Fruit fly (Drosophila melanogaster) whole organism, embryonic: ENCODE measurements around the gene defl.

Experiments used
- BtbVII ChIP-seq: fragments of 200-800 bp; sonication (Bioruptor generic); optimal IDR thresholded peaks from 3 replicates; lab custom pipeline; 2017; ENCODE audit warnings: missing biosample characterization, mild to moderate bottlenecking, missing genetic modification characterization
- Bteb2 ChIP-seq: fragments of 200-800 bp; sonication (Bioruptor generic); optimal IDR thresholded peaks from 2 replicates; lab custom pipeline; 2016; ENCODE audit warnings: missing biosample characterization, missing genetic modification characterization
- CG10431 ChIP-seq: fragments of 200-800 bp; sonication (Bioruptor generic); optimal IDR thresholded peaks from 3 replicates; lab custom pipeline; 2018; ENCODE audit warnings: missing biosample characterization, mild to moderate bottlenecking, missing genetic modification characterization
- CG12299 ChIP-seq: fragments of 200-800 bp; sonication (Bioruptor generic); optimal IDR thresholded peaks from 2 replicates; lab custom pipeline; 2018; ENCODE audit warnings: missing biosample characterization, mild to moderate bottlenecking, missing genetic modification characterization
- CG1603 ChIP-seq: fragments of 200-800 bp; sonication (Bioruptor generic); optimal IDR thresholded peaks from 2 replicates; lab custom pipeline; 2019; ENCODE audit warnings: missing biosample characterization, mild to moderate bottlenecking, missing genetic modification characterization, moderate library complexity
- CG16779 ChIP-seq: fragments of 200-800 bp; sonication (Bioruptor generic); IDR thresholded peaks from 2 replicates; pipeline ENCODE4 v1.3.6; 2022; ENCODE audit warnings: missing biosample characterization, missing genetic modification characterization
- CG17912 ChIP-seq: fragments of 200-800 bp; sonication (Bioruptor generic); optimal IDR thresholded peaks from 2 replicates; lab custom pipeline; 2018; ENCODE audit warnings: missing biosample characterization, mild to moderate bottlenecking, missing genetic modification characterization
- CG2678 ChIP-seq: fragments of 200-800 bp; sonication (Bioruptor generic); optimal IDR thresholded peaks from 3 replicates; lab custom pipeline; 2019; ENCODE audit warnings: missing biosample characterization, mild to moderate bottlenecking, missing genetic modification characterization, moderate library complexity
- CG31388 ChIP-seq: fragments of 200-800 bp; sonication (Bioruptor generic); optimal IDR thresholded peaks from 2 replicates; lab custom pipeline; 2016; ENCODE audit warnings: missing biosample characterization, missing genetic modification characterization
- CG3847 ChIP-seq: fragments of 200-800 bp; sonication (Bioruptor generic); IDR thresholded peaks from 2 replicates; pipeline ENCODE4 v1.3.6; 2022; ENCODE audit warnings: missing biosample characterization, missing genetic modification characterization
- CG4282 ChIP-seq: fragments of 200-800 bp; sonication (Bioruptor generic); optimal IDR thresholded peaks from 2 replicates; lab custom pipeline; 2016; ENCODE audit warnings: missing biosample characterization, missing genetic modification characterization
- CG4360 ChIP-seq: fragments of 200-800 bp; sonication (Bioruptor generic); IDR thresholded peaks from 2 replicates; pipeline ENCODE4 v1.3.6; 2022; ENCODE audit warnings: missing biosample characterization, missing genetic modification characterization
- CG5245 ChIP-seq: fragments of 200-800 bp; sonication (Bioruptor generic); optimal IDR thresholded peaks from 3 replicates; lab custom pipeline; 2016; ENCODE audit warnings: missing biosample characterization, missing genetic modification characterization
- CG6175 ChIP-seq: fragments of 200-800 bp; sonication (Bioruptor generic); IDR thresholded peaks from 3 replicates; pipeline ENCODE4 v1.3.6; 2022; ENCODE audit warnings: missing biosample characterization, missing genetic modification characterization
- CG8765 ChIP-seq: fragments of 200-800 bp; sonication (Bioruptor generic); IDR thresholded peaks from 2 replicates; pipeline ENCODE4 v1.3.6; 2022; ENCODE audit warnings: missing biosample characterization, missing genetic modification characterization
- CG9727 ChIP-seq: fragments of 200-800 bp; sonication (Bioruptor generic); optimal IDR thresholded peaks from 3 replicates; lab custom pipeline; 2017; ENCODE audit warnings: missing biosample characterization, mild to moderate bottlenecking, missing genetic modification characterization
- CG9817 ChIP-seq: fragments of 200-800 bp; sonication (Bioruptor generic); optimal IDR thresholded peaks from 2 replicates; lab custom pipeline; 2018; ENCODE audit warnings: missing biosample characterization, mild to moderate bottlenecking, missing genetic modification characterization, moderate library complexity
- Doc2 ChIP-seq: fragments of 200-800 bp; sonication (Bioruptor generic); IDR thresholded peaks from 2 replicates; pipeline ENCODE4 v1.3.6; 2022; ENCODE audit warnings: missing biosample characterization, missing genetic modification characterization
- Fer1 ChIP-seq: fragments of 200-800 bp; sonication (Bioruptor generic); optimal IDR thresholded peaks from 2 replicates; lab custom pipeline; 2017; ENCODE audit warnings: missing biosample characterization, mild to moderate bottlenecking, missing genetic modification characterization
- Hand ChIP-seq: fragments of 200-800 bp; sonication (Bioruptor generic); optimal IDR thresholded peaks from 2 replicates; lab custom pipeline; 2017; ENCODE audit warnings: mild to moderate bottlenecking, missing biosample characterization, missing genetic modification reagents, missing genetic modification characterization
- Med ChIP-seq: fragments of 200-800 bp; sonication (Bioruptor generic); peaks from one replicate; lab custom pipeline; 2016; ENCODE audit warnings: missing biosample characterization, missing genetic modification characterization, mild to moderate bottlenecking, inconsistent platforms, moderate library complexity
- Ravus ChIP-seq: fragments of 200-800 bp; sonication (Bioruptor generic); IDR thresholded peaks from 2 replicates; pipeline ENCODE4 v1.3.6; 2022; ENCODE audit warnings: missing biosample characterization, missing genetic modification characterization
- Rx ChIP-seq: fragments of 200-800 bp; sonication (Bioruptor generic); IDR thresholded peaks from 2 replicates; pipeline ENCODE4 v1.3.6; 2022; ENCODE audit warnings: missing biosample characterization, missing genetic modification characterization
- Taf1 ChIP-seq: fragments of 200-800 bp; sonication (Bioruptor generic); IDR thresholded peaks from 2 replicates; pipeline ENCODE4 v1.3.6; 2022; ENCODE audit warnings: missing biosample characterization, missing genetic modification characterization
- Tbp ChIP-seq: fragments of >200 bp; optimal IDR thresholded peaks from 2 replicates; lab custom pipeline; 2018; ENCODE audit warnings: missing biosample characterization, missing genetic modification characterization
- Trl ChIP-seq, 3 experiments: fragments of >200 bp in 2 of 3; fragments of 200-800 bp in 1 of 3; sonication (Bioruptor generic) in 1 of 3; optimal IDR thresholded peaks; 2 replicates in 1 of 3; 3 replicates in 2 of 3; lab custom pipeline; 2016 to 2017; ENCODE audit warnings: missing biosample characterization in 1 of 3, missing genetic modification characterization in 1 of 3
- ab ChIP-seq: fragments of 200-800 bp; sonication (Bioruptor generic); optimal IDR thresholded peaks from 2 replicates; lab custom pipeline; 2016; ENCODE audit warnings: missing biosample characterization, missing genetic modification characterization
- ase ChIP-seq: fragments of 200-800 bp; sonication (Bioruptor generic); IDR thresholded peaks from 3 replicates; pipeline ENCODE4 v1.3.6; 2022; ENCODE audit warnings: missing biosample characterization, missing genetic modification characterization
- bsh ChIP-seq, 2 experiments: fragments of 200-800 bp; sonication (Bioruptor generic); optimal IDR thresholded peaks; 2 replicates each; lab custom pipeline; 2017 to 2018; ENCODE audit warnings: mild to moderate bottlenecking in 2 of 2, missing biosample characterization in 2 of 2, missing genetic modification characterization in 2 of 2, moderate library complexity in 1 of 2
- btn ChIP-seq: fragments of 200-800 bp; sonication (Bioruptor generic); optimal IDR thresholded peaks from 2 replicates; lab custom pipeline; 2016; ENCODE audit warnings: missing biosample characterization, missing genetic modification characterization
- crp ChIP-seq, 2 experiments: fragments of 200-800 bp; sonication (Bioruptor generic); optimal IDR thresholded peaks; 2 replicates in 1 of 2; 3 replicates in 1 of 2; lab custom pipeline; 2017; ENCODE audit warnings: missing biosample characterization in 2 of 2, missing genetic modification characterization in 2 of 2, mild to moderate bottlenecking in 1 of 2, moderate library complexity in 1 of 2
- emc ChIP-seq: fragments of 200-800 bp; sonication (Bioruptor generic); optimal IDR thresholded peaks from 2 replicates; lab custom pipeline; 2016; ENCODE audit warnings: missing biosample characterization, missing genetic modification characterization
- eve ChIP-seq, 2 experiments: fragments of >200 bp; optimal IDR thresholded peaks; 2 replicates each; lab custom pipeline; 2017; ENCODE audit warnings: missing biosample characterization in 2 of 2, missing genetic modification characterization in 2 of 2
- gcm2 ChIP-seq: fragments of 200-800 bp; sonication (Bioruptor generic); optimal IDR thresholded peaks from 2 replicates; lab custom pipeline; 2016; ENCODE audit warnings: missing biosample characterization, missing genetic modification characterization
- gem ChIP-seq: fragments of 200-800 bp; sonication (Bioruptor generic); optimal IDR thresholded peaks from 2 replicates; lab custom pipeline; 2019; ENCODE audit warnings: missing biosample characterization, mild to moderate bottlenecking, missing genetic modification characterization, moderate library complexity
- grn ChIP-seq: fragments of 200-800 bp; sonication (Bioruptor generic); optimal IDR thresholded peaks from 3 replicates; lab custom pipeline; 2017; ENCODE audit warnings: missing biosample characterization, missing genetic modification characterization
- jigr1 ChIP-seq: fragments of 200-800 bp; sonication (Bioruptor generic); IDR thresholded peaks from 3 replicates; pipeline ENCODE4 v1.3.6; 2022; ENCODE audit warnings: missing biosample characterization, missing genetic modification characterization
- knrl ChIP-seq: fragments of 200-800 bp; sonication (Bioruptor generic); IDR thresholded peaks from 3 replicates; pipeline ENCODE4 v1.3.6; 2022; ENCODE audit warnings: missing biosample characterization, missing genetic modification characterization; ENCODE audit not compliant: partially characterized antibody
- lmd ChIP-seq: fragments of 200-800 bp; sonication (Bioruptor generic); IDR thresholded peaks from 2 replicates; pipeline ENCODE4 v1.3.6; 2022; ENCODE audit warnings: missing biosample characterization, missing genetic modification characterization
- lov ChIP-seq, 2 experiments: fragments of 200-800 bp in 1 of 2; fragments of >200 bp in 1 of 2; sonication (Bioruptor generic) in 1 of 2; IDR thresholded peaks in 1 of 2; optimal IDR thresholded peaks in 1 of 2; 2 replicates in 1 of 2; 3 replicates in 1 of 2; pipeline versions ENCODE4 v1.3.6 to Lab custom; 2017 to 2022; ENCODE audit warnings: missing biosample characterization in 1 of 2, missing genetic modification characterization in 1 of 2
- mam ChIP-seq: fragments of 200-800 bp; sonication (Bioruptor generic); optimal IDR thresholded peaks from 3 replicates; lab custom pipeline; 2016; ENCODE audit warnings: missing biosample characterization, missing genetic modification characterization
- mirr ChIP-seq: fragments of 200-800 bp; sonication (Bioruptor generic); optimal IDR thresholded peaks from 3 replicates; lab custom pipeline; 2018; ENCODE audit warnings: missing biosample characterization, mild to moderate bottlenecking, missing genetic modification characterization
- nau ChIP-seq: fragments of 200-800 bp; sonication (Bioruptor generic); optimal IDR thresholded peaks from 3 replicates; lab custom pipeline; 2017; ENCODE audit warnings: missing biosample characterization, mild to moderate bottlenecking, missing genetic modification characterization, missing genetic modification reagents
- nerfin-2 ChIP-seq: fragments of 200-800 bp; sonication (Bioruptor generic); IDR thresholded peaks from 2 replicates; pipeline ENCODE4 v1.3.6; 2022; ENCODE audit warnings: missing biosample characterization, missing genetic modification characterization; ENCODE audit not compliant: partially characterized antibody
- nom ChIP-seq: fragments of 200-800 bp; sonication (Bioruptor generic); optimal IDR thresholded peaks from 2 replicates; lab custom pipeline; 2017; ENCODE audit warnings: missing biosample characterization, missing genetic modification characterization, mild to moderate bottlenecking, moderate library complexity, missing genetic modification reagents
- p53 ChIP-seq: fragments of 200-800 bp; sonication (Bioruptor generic); optimal IDR thresholded peaks from 2 replicates; lab custom pipeline; 2016; ENCODE audit warnings: missing biosample characterization, missing genetic modification characterization
- phol ChIP-seq: fragments of 200-800 bp; sonication (Bioruptor generic); optimal IDR thresholded peaks from 3 replicates; lab custom pipeline; 2018; ENCODE audit warnings: missing biosample characterization, mild to moderate bottlenecking, missing genetic modification characterization, moderate library complexity
- pum ChIP-seq: fragments of 200-800 bp; sonication (Bioruptor generic); optimal IDR thresholded peaks from 2 replicates; lab custom pipeline; 2016; ENCODE audit warnings: missing biosample characterization, missing genetic modification characterization
- sug ChIP-seq: fragments of 200-800 bp; optimal IDR thresholded peaks from 2 replicates; lab custom pipeline; 2019; ENCODE audit warnings: missing biosample characterization, mild to moderate bottlenecking, missing genetic modification characterization, moderate library complexity
- tgo ChIP-seq: fragments of 200-800 bp; sonication (Bioruptor generic); IDR thresholded peaks from 3 replicates; pipeline ENCODE4 v1.3.6; 2022; ENCODE audit warnings: missing biosample characterization, missing genetic modification characterization
- tio ChIP-seq: fragments of 200-800 bp; sonication (Bioruptor generic); optimal IDR thresholded peaks from 2 replicates; lab custom pipeline; 2017; ENCODE audit warnings: missing biosample characterization, missing genetic modification characterization, inconsistent platforms
- zen ChIP-seq: fragments of 200-800 bp; sonication (Bioruptor generic); optimal IDR thresholded peaks from 3 replicates; lab custom pipeline; 2018; ENCODE audit warnings: missing biosample characterization, mild to moderate bottlenecking, missing genetic modification characterization, moderate library complexity

defl gene

DNA sequence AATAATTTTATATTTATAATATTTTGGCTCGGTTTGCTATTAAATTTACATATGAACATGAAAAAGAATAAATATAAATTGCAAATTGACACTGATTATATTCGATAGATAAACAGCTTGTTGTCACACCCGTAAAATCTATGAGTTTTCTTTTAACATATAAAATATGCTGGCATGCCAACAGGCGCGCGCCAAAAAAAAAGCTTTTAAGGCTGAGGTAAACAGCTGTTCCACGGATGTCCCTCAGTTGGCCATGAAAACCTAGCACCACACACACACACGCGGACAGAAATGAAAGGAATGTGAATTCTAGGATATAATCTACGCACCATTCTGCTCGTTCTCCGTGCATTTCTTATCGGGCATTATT lies 28.4 kb upstream of the defl start (continued):
- TF ChIP-seq CG10431 (GFP tag; lab: Kevin White, UChicago), result no peak
- TF ChIP-seq Fer1, result no peak
- no peak for TF ChIP-seq CG31388 (GFP tag; lab: Kevin White, UChicago)
- no peak for TF ChIP-seq Ravus (GFP tag; lab: Robert Waterston, UW)
- TF ChIP-seq Taf1 (GFP tag; lab: Robert Waterston, UW), result no peak
- TF ChIP-seq crp (GFP tag; optimal IDR thresholded peaks at IDR 0.05; lab: Kevin White, UChicago), result peak in 1 of 2 experiments; percentile 58
- TF ChIP-seq p53 (GFP tag; lab: Kevin White, UChicago), result no peak
- TF ChIP-seq jigr1 (GFP tag; lab: Robert Waterston, UW), result no peak
- no peak for TF ChIP-seq CG8765 (GFP tag; lab: Robert Waterston, UW)
- TF ChIP-seq bsh (GFP tag; optimal IDR thresholded peaks at IDR 0.05; lab: Kevin White, UChicago), result no peak
- no peak for TF ChIP-seq phol (tag; lab: Kevin White, UChicago)
- TF ChIP-seq Med (GFP tag; lab: Kevin White, UChicago), result peak; percentile 25
- no peak for TF ChIP-seq CG1603 (tag; lab: Kevin White, UChicago)
- TF ChIP-seq sug (tag; lab: Kevin White, UChicago), result no peak
- TF ChIP-seq Trl (optimal IDR thresholded peaks at IDR 0.05; lab: Kevin White, UChicago), result no peak
- TF ChIP-seq Trl (GFP tag; optimal IDR thresholded peaks at IDR 0.05; lab: Kevin White, UChicago), result no peak
- no peak for TF ChIP-seq emc (GFP tag; lab: Kevin White, UChicago)
- TF ChIP-seq Bteb2 (GFP tag; lab: Kevin White, UChicago), result no peak
- TF ChIP-seq CG17912, result no peak
- no peak for TF ChIP-seq ase (GFP tag; lab: Robert Waterston, UW)
- no peak for TF ChIP-seq tio (GFP tag; lab: Kevin White, UChicago)
- TF ChIP-seq ab, result no peak
- TF ChIP-seq lmd, result no peak
- no peak for TF ChIP-seq nom (GFP tag; lab: Kevin White, UChicago)
- TF ChIP-seq CG12299 (tag; lab: Kevin White, UChicago), result no peak
- TF ChIP-seq BtbVII (GFP tag; lab: Kevin White, UChicago), result peak; percentile 6
- TF ChIP-seq CG5245 (GFP tag; lab: Kevin White, UChicago), result no peak
- TF ChIP-seq grn (GFP tag; lab: Kevin White, UChicago), result peak; percentile 55
- no peak for TF ChIP-seq zen
- peak; percentile 3 for TF ChIP-seq CG9727 (GFP tag; lab: Kevin White, UChicago)
- TF ChIP-seq gem (tag; lab: Kevin White, UChicago), result peak; percentile 4
- TF ChIP-seq tgo (GFP tag; lab: Robert Waterston, UW), result no peak
- no peak for TF ChIP-seq knrl (GFP tag; lab: Robert Waterston, UW)
- no peak for TF ChIP-seq gcm2 (GFP tag; lab: Kevin White, UChicago)
- peak in 1 of 2 experiments; percentile 45 for TF ChIP-seq eve (GFP tag; optimal IDR thresholded peaks at IDR 0.05; lab: Kevin White, UChicago)
- TF ChIP-seq Hand, result no peak
- TF ChIP-seq CG16779 (GFP tag; lab: Robert Waterston, UW), result no peak
- no peak for TF ChIP-seq pum (GFP tag; lab: Kevin White, UChicago)
- no peak for TF ChIP-seq CG6175
- TF ChIP-seq Tbp (GFP tag; lab: Kevin White, UChicago), result no peak

DNA sequence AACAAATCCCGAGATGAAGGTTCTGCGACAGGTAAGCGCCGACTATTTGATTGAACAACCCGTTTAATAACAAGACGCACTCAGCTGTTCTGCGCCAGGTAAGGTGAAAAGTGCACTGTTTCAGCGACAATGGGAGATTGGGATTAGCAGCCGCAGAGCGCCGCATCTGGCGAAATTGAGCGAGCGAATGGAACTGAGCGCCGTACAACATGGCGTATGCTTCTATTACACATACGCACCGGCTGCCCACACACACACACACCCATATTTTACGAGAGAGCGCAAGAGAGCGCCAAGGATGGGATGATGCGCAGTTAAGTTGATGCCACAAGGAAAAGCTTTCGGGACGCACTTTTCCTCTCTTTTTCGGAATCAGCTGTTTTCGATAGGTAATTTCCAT lies 28.0 kb upstream of the defl start:
- TF ChIP-seq nau (GFP tag; lab: Kevin White, UChicago) (no peak), CG3847 (GFP tag; lab: Robert Waterston, UW) (no peak), nerfin-2 (GFP tag; lab: Robert Waterston, UW) (no peak), CG4282 (GFP tag; lab: Kevin White, UChicago) (no peak), CG2678 (tag; lab: Kevin White, UChicago) (no peak), lov (optimal IDR thresholded peaks at IDR 0.05; lab: Kevin White, UChicago) (no peak), lov (GFP tag; IDR thresholded peaks at IDR 0.05; lab: Robert Waterston, UW) (no peak), mirr (peak; percentile 15), mam (GFP tag; lab: Kevin White, UChicago) (no peak), Rx (GFP tag; lab: Robert Waterston, UW) (no peak), btn (GFP tag; lab: Kevin White, UChicago) (no peak), CG4360 (GFP tag; lab: Robert Waterston, UW) (no peak), Doc2 (no peak), Trl (optimal IDR thresholded peaks at IDR 0.05; lab: Kevin White, UChicago) (peak; percentile 73 to 89), Trl (GFP tag; optimal IDR thresholded peaks at IDR 0.05; lab: Kevin White, UChicago) (no peak), CG9817 (tag; lab: Kevin White, UChicago) (no peak)
